Fruit fly (Drosophila melanogaster): ENCODE results near the gene topi.

- TF ChIP-seq CG8478 (optimal IDR thresholded peaks at IDR 0.05) = no peak
- TF ChIP-seq psq (optimal IDR thresholded peaks at IDR 0.05) = no peak
- TF ChIP-seq usp (GFP tag; optimal IDR thresholded peaks at IDR 0.05) = no peak
- TF ChIP-seq Dll (optimal IDR thresholded peaks at IDR 0.05) = no peak
- TF ChIP-seq EcR (GFP tag; optimal IDR thresholded peaks at IDR 0.05) = no peak
- no peak for TF ChIP-seq pan (optimal IDR thresholded peaks at IDR 0.05)
These were observed 20.4 kb upstream of the topi start, which contains the start of gene Tti1 for dm6 chr3R:9754487-9754886.
